Fruit fly (Drosophila melanogaster): ENCODE results near the gene Prp6.
A peak's percentile ranks its signal among the peaks of the same experiment; 100 is the strongest.

The Prp6 gene

dm6 chr3L:18901411-18901810 lies 3.8 kb upstream of the Prp6 start, which contains the start of the genes arx and CG6843 (continued):
- TF ChIP-seq CG8359 (GFP tag; optimal IDR thresholded peaks at IDR 0.05; ENCODE audit: borderline replicate concordance) (no peak), pan (optimal IDR thresholded peaks at IDR 0.05) (no peak), pan (GFP tag; optimal IDR thresholded peaks at IDR 0.05 in 1 of 2, IDR thresholded peaks at IDR 0.05 in 1 of 2) (no peak), jumu (GFP tag; optimal IDR thresholded peaks at IDR 0.05) (no peak), onecut (GFP tag; IDR thresholded peaks at IDR 0.05) (no peak), ato (GFP tag; IDR thresholded peaks at IDR 0.05; ENCODE audit: partially characterized antibody) (peak; percentile 86), CG17612 (GFP tag; IDR thresholded peaks at IDR 0.05) (no peak), disco-r (GFP tag; optimal IDR thresholded peaks at IDR 0.05) (no peak), jigr1 (GFP tag; IDR thresholded peaks at IDR 0.05) (no peak), CG16779 (GFP tag; IDR thresholded peaks at IDR 0.05) (no peak), CG8944 (GFP tag; optimal IDR thresholded peaks at IDR 0.05) (no peak), pros (GFP tag; optimal IDR thresholded peaks at IDR 0.05) (no peak), sna (GFP tag; IDR thresholded peaks at IDR 0.05; ENCODE audit: partially characterized antibody) (peak; percentile 84), CG12155 (GFP tag; optimal IDR thresholded peaks at IDR 0.05) (no peak), CG31224 (GFP tag; IDR thresholded peaks at IDR 0.05) (no peak), CG18619 (GFP tag; optimal IDR thresholded peaks at IDR 0.05) (no peak), CG6683 (GFP tag; optimal IDR thresholded peaks at IDR 0.05) (no peak), zfh1 (GFP tag; IDR thresholded peaks at IDR 0.05) (no peak), da (GFP tag; optimal IDR thresholded peaks at IDR 0.05) (no peak), NFAT (GFP tag; IDR thresholded peaks at IDR 0.05) (no peak), luna (GFP tag; optimal IDR thresholded peaks at IDR 0.05) (no peak), bbx (GFP tag; IDR thresholded peaks at IDR 0.05; ENCODE audit: partially characterized antibody) (peak; percentile 92), nau (GFP tag; optimal IDR thresholded peaks at IDR 0.05) (no peak), CG34422 (GFP tag; IDR thresholded peaks at IDR 0.05) (peak; percentile 36; the same call in 1 of the 3 replicates), bsh (GFP tag; optimal IDR thresholded peaks at IDR 0.05) (no peak), dimm (GFP tag; IDR thresholded peaks at IDR 0.05) (no peak), BtbVII (GFP tag; optimal IDR thresholded peaks at IDR 0.05) (no peak), CG4424 (GFP tag; optimal IDR thresholded peaks at IDR 0.05) (no peak), D19A (tag; optimal IDR thresholded peaks at IDR 0.05) (no peak), Dip2 (GFP tag; IDR thresholded peaks at IDR 0.05) (no peak), Oaz (GFP tag; IDR thresholded peaks at IDR 0.05) (no peak), CG9817 (tag; optimal IDR thresholded peaks at IDR 0.05) (no peak), CG1832 (GFP tag; optimal IDR thresholded peaks at IDR 0.05) (no peak), bowl (GFP tag; IDR thresholded peaks at IDR 0.05) (no peak), Rfx (GFP tag; IDR thresholded peaks at IDR 0.05) (no peak), CG2889 (GFP tag; IDR thresholded peaks at IDR 0.05) (no peak), Awh (GFP tag; IDR thresholded peaks at IDR 0.05) (no peak), CG14860 (GFP tag; IDR thresholded peaks at IDR 0.05; ENCODE audit: partially characterized antibody) (peak; percentile 79), CG2202 (tag; optimal IDR thresholded peaks at IDR 0.05) (no peak), CG9609 (GFP tag; optimal IDR thresholded peaks at IDR 0.05) (no peak), Usf (GFP tag; optimal IDR thresholded peaks at IDR 0.05) (no peak), CG11247 (GFP tag; IDR thresholded peaks at IDR 0.05) (no peak), Dp (GFP tag; optimal IDR thresholded peaks at IDR 0.05) (peak; percentile 66), Rx (GFP tag; IDR thresholded peaks at IDR 0.05) (no peak), TFAM (GFP tag; optimal IDR thresholded peaks at IDR 0.05) (no peak), lmd (GFP tag; IDR thresholded peaks at IDR 0.05) (no peak), Atf3 (GFP tag; optimal IDR thresholded peaks at IDR 0.05) (no peak), CG13775 (GFP tag; optimal IDR thresholded peaks at IDR 0.05) (no peak), kni (GFP tag; optimal IDR thresholded peaks at IDR 0.05) (no peak), CG32532 (GFP tag; IDR thresholded peaks at IDR 0.05) (no peak), tin (GFP tag; optimal IDR thresholded peaks at IDR 0.05) (no peak), Hsf (GFP tag; optimal IDR thresholded peaks at IDR 0.05) (no peak), Dbx (GFP tag; IDR thresholded peaks at IDR 0.05) (no peak)

All from whole organism, embryonic.